Worm (Caenorhabditis elegans): ENCODE data around the gene exh-1.

DNA sequence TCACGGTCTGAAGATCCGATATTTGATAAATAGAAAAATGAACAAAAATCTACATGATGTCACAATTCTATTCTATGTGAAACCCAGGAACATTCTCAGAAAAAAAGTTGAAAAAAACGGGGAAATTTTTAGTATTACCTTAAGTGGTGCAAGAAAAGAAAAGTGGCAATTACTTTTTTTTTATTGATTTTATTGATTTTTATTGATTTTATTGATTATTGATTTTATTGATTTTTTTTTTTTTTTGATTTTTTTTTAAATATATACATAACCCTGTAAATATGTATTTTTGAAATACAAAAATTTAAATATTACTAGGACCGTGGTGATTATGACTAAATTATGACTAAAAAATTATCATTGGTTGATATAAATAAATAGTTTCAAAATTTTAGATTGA, 14.7 kb downstream of the exh-1 start:
- TF ChIP-seq dpl-1 (GFP tag; optimal IDR thresholded peaks at IDR 0.05) (no peak), aly-2 (tag; optimal IDR thresholded peaks at IDR 0.05) (no peak), lin-13 (GFP tag; optimal IDR thresholded peaks at IDR 0.05) (no peak), lsy-2 (tag; optimal IDR thresholded peaks at IDR 0.05) (no peak), mdl-1 (tag; optimal IDR thresholded peaks at IDR 0.05) (no peak), ceh-20 (GFP tag; IDR thresholded peaks at IDR 0.05) (no peak)
